Comparison of ENCODE assay signal across 1 fruit fly cellular context in genomic region chrX:16640260-16641100, dm6.
TF ChIP-seq lines count a peak whose summit lies in the region.

Gene SNRPG, minus strand, starts transcription at chrX:16640419.
Gene mthl1, plus strand, starts transcription at chrX:16640968.

TF ChIP-seq in whole organism, embryonic, 481 proteins besides CTCF, POLR2A, EP300 and RAD21 (continued from another document):
- TF ChIP-seq CG8388 (GFP tag; optimal IDR thresholded peaks at IDR 0.05; lab: Kevin White, UChicago): peak; percentile 38
- peak; percentile 70 for TF ChIP-seq CG2712 (tag; optimal IDR thresholded peaks at IDR 0.05; lab: Kevin White, UChicago)
- peak; percentile 59 for TF ChIP-seq CG18764 (GFP tag; optimal IDR thresholded peaks at IDR 0.05; lab: Kevin White, UChicago)
- no peak for TF ChIP-seq CG6683 (GFP tag; optimal IDR thresholded peaks at IDR 0.05; lab: Kevin White, UChicago)
- TF ChIP-seq CG33557 (GFP tag; optimal IDR thresholded peaks at IDR 0.05; lab: Kevin White, UChicago): no peak
- TF ChIP-seq ind (GFP tag; optimal IDR thresholded peaks at IDR 0.05; lab: Kevin White, UChicago): peak; percentile 88
- no peak for TF ChIP-seq cg (GFP tag; optimal IDR thresholded peaks at IDR 0.05; lab: Kevin White, UChicago)
- TF ChIP-seq Max (GFP tag; optimal IDR thresholded peaks at IDR 0.05; lab: Kevin White, UChicago): peak; percentile 16
- TF ChIP-seq Antp (GFP tag; optimal IDR thresholded peaks at IDR 0.05; lab: Kevin White, UChicago): peak; percentile 73
- peak; percentile 69; the same call in 1 of the 2 replicates for TF ChIP-seq stc (GFP tag; IDR thresholded peaks at IDR 0.05; lab: Robert Waterston, UW)
- peak; percentile 82 for TF ChIP-seq Hmr (GFP tag; optimal IDR thresholded peaks at IDR 0.05; lab: Kevin White, UChicago)
- peak; percentile 69 for TF ChIP-seq GATAe (GFP tag; conservative IDR thresholded peaks at IDR 0.05; lab: Robert Waterston, UW)
- TF ChIP-seq CG4617 (GFP tag; optimal IDR thresholded peaks at IDR 0.05; lab: Kevin White, UChicago; ENCODE audit: borderline replicate concordance): peak; percentile 34
- TF ChIP-seq CG11247 (GFP tag; IDR thresholded peaks at IDR 0.05; lab: Robert Waterston, UW): peak; percentile 91
- TF ChIP-seq dpn (GFP tag; optimal IDR thresholded peaks at IDR 0.05; lab: Kevin White, UChicago): peak; percentile 38 to 81
- peak; percentile 90 for TF ChIP-seq Awh (GFP tag; IDR thresholded peaks at IDR 0.05; lab: Robert Waterston, UW)
- no peak for TF ChIP-seq lbe (GFP tag; optimal IDR thresholded peaks at IDR 0.05; lab: Kevin White, UChicago)
- TF ChIP-seq sqz (GFP tag; optimal IDR thresholded peaks at IDR 0.05; lab: Kevin White, UChicago): peak; percentile 96
- TF ChIP-seq CG7357 (GFP tag; IDR thresholded peaks at IDR 0.05; lab: Robert Waterston, UW): peak; percentile 100
- peak; percentile 60; the same call in 1 of the 2 replicates for TF ChIP-seq sim (GFP tag; IDR thresholded peaks at IDR 0.05; lab: Robert Waterston, UW)
- TF ChIP-seq danr (GFP tag; IDR thresholded peaks at IDR 0.05; lab: Robert Waterston, UW): peak; percentile 76
- TF ChIP-seq CG6765 (GFP tag; optimal IDR thresholded peaks at IDR 0.05; lab: Kevin White, UChicago): no peak
- peak; percentile 83 for TF ChIP-seq Hsf (GFP tag; optimal IDR thresholded peaks at IDR 0.05; lab: Kevin White, UChicago)
- TF ChIP-seq Dref (GFP tag; IDR thresholded peaks at IDR 0.05; lab: Robert Waterston, UW): peak; percentile 53
- TF ChIP-seq twi (tag; optimal IDR thresholded peaks at IDR 0.05; lab: Kevin White, UChicago): no peak
- TF ChIP-seq sisA (GFP tag; IDR thresholded peaks at IDR 0.05; lab: Robert Waterston, UW): peak; percentile 95
- peak; percentile 36; the same call in 1 of the 2 replicates for TF ChIP-seq sna (GFP tag; IDR thresholded peaks at IDR 0.05; lab: Robert Waterston, UW; ENCODE audit: partially characterized antibody)
- peak; percentile 70 for TF ChIP-seq hbn (GFP tag; IDR thresholded peaks at IDR 0.05; lab: Robert Waterston, UW; ENCODE audit: partially characterized antibody)
- TF ChIP-seq CG31224 (GFP tag; IDR thresholded peaks at IDR 0.05; lab: Robert Waterston, UW): peak; percentile 83
- TF ChIP-seq CG3065 (GFP tag; optimal IDR thresholded peaks at IDR 0.05; lab: Kevin White, UChicago): peak; percentile 24
- TF ChIP-seq ewg (GFP tag; optimal IDR thresholded peaks at IDR 0.05; lab: Kevin White, UChicago): peak; percentile 77
- peak; percentile 76 for TF ChIP-seq Taf1 (GFP tag; IDR thresholded peaks at IDR 0.05; lab: Robert Waterston, UW)
- peak; percentile 77 for TF ChIP-seq sens-2 (GFP tag; IDR thresholded peaks at IDR 0.05; lab: Robert Waterston, UW)
- TF ChIP-seq Sox102F (GFP tag; optimal IDR thresholded peaks at IDR 0.05; lab: Kevin White, UChicago): peak; percentile 79
- peak; percentile 79 for TF ChIP-seq Ssrp (tag; optimal IDR thresholded peaks at IDR 0.05; lab: Kevin White, UChicago)
- TF ChIP-seq sob (GFP tag; IDR thresholded peaks at IDR 0.05; lab: Robert Waterston, UW): peak; percentile 89
